Worm (Caenorhabditis elegans) whole organism, young adult: ENCODE measurements around the gene F08A7.1.

Experiments
- B0035.1 ChIP-seq: sonication (generic microtip); optimal IDR thresholded peaks from 2 replicates; lab custom pipeline; 2016; ENCODE audit warnings: missing genetic modification characterization, mild to moderate bottlenecking, missing compliant biosample characterization, missing genotype, missing genetic modification reagents
- B0261.1 ChIP-seq: sonication (generic microtip); optimal IDR thresholded peaks from 2 replicates; lab custom pipeline; 2016; ENCODE audit warnings: mild to moderate bottlenecking, missing genetic modification characterization, moderate library complexity, missing compliant biosample characterization
- D2030.7 ChIP-seq: fragments of 200-800 bp; sonication (Bioruptor generic); IDR thresholded peaks from 2 replicates; pipeline ENCODE4 v1.3.6; 2022; ENCODE audit warnings: missing genetic modification reagents, missing genetic modification characterization, missing compliant biosample characterization
- F37B4.10 ChIP-seq: fragments of 200-800 bp; sonication (Bioruptor generic); IDR thresholded peaks from 2 replicates; pipeline ENCODE4 v1.3.6; 2022; ENCODE audit warnings: missing genetic modification characterization, missing compliant biosample characterization
- F55B11.4 ChIP-seq: sonication (generic microtip); optimal IDR thresholded peaks from 2 replicates; lab custom pipeline; 2016; ENCODE audit warnings: missing compliant biosample characterization, missing genetic modification characterization, borderline replicate concordance; ENCODE audit not compliant: insufficient read depth
- K11D2.4 ChIP-seq: fragments of 200-800 bp; sonication (Bioruptor generic); IDR thresholded peaks from 2 replicates; pipeline ENCODE4 v1.3.6; 2022; ENCODE audit warnings: missing genetic modification reagents, missing genetic modification characterization, missing compliant biosample characterization
- T26A5.8 ChIP-seq: sonication (generic microtip); optimal IDR thresholded peaks from 2 replicates; lab custom pipeline; 2016; ENCODE audit warnings: missing genetic modification characterization, missing compliant biosample characterization
- Y67H2A.10 ChIP-seq: fragments of 200-800 bp; sonication (Bioruptor generic); conservative IDR thresholded peaks from 2 replicates; pipeline ENCODE4 v1.3.6; 2022; ENCODE audit warnings: missing genetic modification reagents, missing genetic modification characterization, missing compliant biosample characterization
- akir-1 ChIP-seq: fragments of 200-800 bp; sonication (Bioruptor generic); optimal IDR thresholded peaks from 2 replicates; lab custom pipeline; 2018; ENCODE audit warnings: mild to moderate bottlenecking, missing genetic modification characterization, moderate library complexity, missing compliant biosample characterization
- attf-3 ChIP-seq: fragments of 200-800 bp; sonication (Bioruptor generic); conservative IDR thresholded peaks from 2 replicates; pipeline ENCODE4 v1.3.6; 2022; ENCODE audit warnings: missing genetic modification reagents, missing genetic modification characterization, missing compliant biosample characterization
- attf-5 ChIP-seq: fragments of 200-800 bp; sonication (Bioruptor generic); optimal IDR thresholded peaks from 2 replicates; lab custom pipeline; 2018; ENCODE audit warnings: mild to moderate bottlenecking, missing genetic modification characterization, missing compliant biosample characterization
- attf-6 ChIP-seq: fragments of 200-800 bp; sonication (Bioruptor generic); IDR thresholded peaks from 2 replicates; pipeline ENCODE4 v1.3.6; 2022; ENCODE audit warnings: missing genetic modification reagents, missing genetic modification characterization, missing compliant biosample characterization
- cebp-2 ChIP-seq: fragments of 200-800 bp; sonication (Bioruptor generic); IDR thresholded peaks from 2 replicates; pipeline ENCODE4 v1.3.6; 2022; ENCODE audit warnings: missing genetic modification characterization, missing compliant biosample characterization
- ceh-40 ChIP-seq: fragments of 200-800 bp; sonication (Bioruptor generic); IDR thresholded peaks from 2 replicates; pipeline ENCODE4 v1.3.6; 2022; ENCODE audit warnings: missing genetic modification characterization, missing compliant biosample characterization
- egl-44 ChIP-seq: fragments of 200-800 bp; sonication (Bioruptor generic); IDR thresholded peaks from 2 replicates; pipeline ENCODE4 v1.3.6; 2022; ENCODE audit warnings: missing genetic modification reagents, missing genetic modification characterization, missing compliant biosample characterization
- egrh-3 ChIP-seq: fragments of 200-800 bp; sonication (Bioruptor generic); IDR thresholded peaks from 2 replicates; pipeline ENCODE4 v1.3.6; 2022; ENCODE audit warnings: missing genetic modification reagents, missing genetic modification characterization, missing compliant biosample characterization
- ets-4 ChIP-seq: fragments of 200-800 bp; sonication (Bioruptor generic); optimal IDR thresholded peaks from 2 replicates; lab custom pipeline; 2018; ENCODE audit warnings: mild to moderate bottlenecking, missing genetic modification characterization, missing compliant biosample characterization
- him-1 ChIP-seq: sonication (generic microtip); optimal IDR thresholded peaks from 2 replicates; lab custom pipeline; 2016; ENCODE audit warnings: missing genotype, missing genetic modification reagents, missing genetic modification characterization, missing compliant biosample characterization
- hlh-12 ChIP-seq: sonication (generic microtip); optimal IDR thresholded peaks from 2 replicates; lab custom pipeline; 2016; ENCODE audit warnings: missing genetic modification characterization, missing compliant biosample characterization
- hlh-26 ChIP-seq: fragments of 200-800 bp; sonication (Bioruptor generic); conservative IDR thresholded peaks from 2 replicates; pipeline ENCODE4 v1.3.6; 2022; ENCODE audit warnings: missing genetic modification reagents, missing genetic modification characterization, missing compliant biosample characterization
- hmg-1.2 ChIP-seq: fragments of 200-800 bp; sonication (Bioruptor generic); IDR thresholded peaks from 2 replicates; pipeline ENCODE4 v1.3.6; 2022; ENCODE audit warnings: missing genetic modification reagents, missing genetic modification characterization, missing compliant biosample characterization
- lin-35 ChIP-seq, 3 experiments: fragments of 150-350 bp in 2 of 3; sonication (generic microtip) in 1 of 3; optimal IDR thresholded peaks; 2 replicates each; lab custom pipeline; 2014 to 2018; ENCODE audit warnings: missing biosample characterization in 3 of 3, missing genetic modification characterization in 3 of 3, missing genetic modification reagents in 3 of 3
- lin-54 ChIP-seq: fragments of 200-800 bp; sonication (Bioruptor generic); optimal IDR thresholded peaks from 2 replicates; lab custom pipeline; 2018; ENCODE audit warnings: mild to moderate bottlenecking, missing genetic modification characterization, missing compliant biosample characterization
- lir-1 ChIP-seq: fragments of 200-800 bp; sonication (Bioruptor generic); conservative IDR thresholded peaks from 2 replicates; pipeline ENCODE4 v1.3.6; 2022; ENCODE audit warnings: missing genetic modification reagents, missing genetic modification characterization, missing compliant biosample characterization
- madf-10 ChIP-seq: sonication (generic microtip); optimal IDR thresholded peaks from 2 replicates; lab custom pipeline; 2016; ENCODE audit warnings: mild to moderate bottlenecking, missing genetic modification characterization, missing compliant biosample characterization
- mel-28 ChIP-seq: sonication (generic microtip); optimal IDR thresholded peaks from 2 replicates; lab custom pipeline; 2016; ENCODE audit warnings: borderline replicate concordance, mild to moderate bottlenecking, missing genetic modification characterization, missing compliant biosample characterization
- nfya-2 ChIP-seq: fragments of 200-800 bp; sonication (Bioruptor generic); IDR thresholded peaks from 2 replicates; pipeline ENCODE4 v1.3.6; 2022; ENCODE audit warnings: missing genetic modification reagents, missing genetic modification characterization, missing compliant biosample characterization
- nfyb-1 ChIP-seq: fragments of 200-800 bp; sonication (Bioruptor generic); IDR thresholded peaks from 2 replicates; pipeline ENCODE4 v1.3.6; 2022; ENCODE audit warnings: missing genetic modification reagents, missing genetic modification characterization, missing compliant biosample characterization
- nhr-80 ChIP-seq: sonication (generic microtip); optimal IDR thresholded peaks from 2 replicates; lab custom pipeline; 2016; ENCODE audit warnings: missing genetic modification characterization, missing compliant biosample characterization
- pbrm-1 ChIP-seq: fragments of 200-800 bp; sonication (Bioruptor generic); IDR thresholded peaks from 2 replicates; pipeline ENCODE4 v1.3.6; 2022; ENCODE audit warnings: missing genetic modification reagents, missing genetic modification characterization, missing compliant biosample characterization
- rcor-1 ChIP-seq: fragments of 200-800 bp; sonication (Bioruptor generic); IDR thresholded peaks from 2 replicates; pipeline ENCODE4 v1.3.6; 2022; ENCODE audit warnings: missing genetic modification reagents, missing genetic modification characterization, missing compliant biosample characterization
- rpc-1 ChIP-seq, 2 experiments: fragments of 150-350 bp in 1 of 2; sonication (generic microtip) in 1 of 2; optimal IDR thresholded peaks; 2 replicates each; lab custom pipeline; 2014 to 2018; ENCODE audit warnings: missing biosample characterization in 1 of 2, missing genetic modification characterization in 1 of 2, missing genetic modification reagents in 1 of 2, missing genotype in 1 of 2
- sdz-38 ChIP-seq: sonication (generic microtip); optimal IDR thresholded peaks from 2 replicates; lab custom pipeline; 2016; ENCODE audit warnings: missing genotype, missing genetic modification characterization, missing compliant biosample characterization
- snpc-1.3 ChIP-seq: sonication (generic microtip); optimal IDR thresholded peaks from 2 replicates; lab custom pipeline; 2017; ENCODE audit warnings: missing genetic modification characterization, mild to moderate bottlenecking, missing compliant biosample characterization, antibody characterized with exemption, moderate library complexity, missing genotype, missing genetic modification reagents; ENCODE audit not compliant: insufficient read depth
- tbx-9 ChIP-seq: sonication (generic microtip); optimal IDR thresholded peaks from 2 replicates; lab custom pipeline; 2016; ENCODE audit warnings: borderline replicate concordance, missing genetic modification characterization, inconsistent platforms, missing compliant biosample characterization
- unc-130 ChIP-seq: sonication (generic microtip); optimal IDR thresholded peaks from 2 replicates; lab custom pipeline; 2016; ENCODE audit warnings: missing genetic modification reagents, missing genetic modification characterization, missing compliant biosample characterization
- xnd-1 ChIP-seq: sonication (generic microtip); optimal IDR thresholded peaks from 2 replicates; lab custom pipeline; 2016; ENCODE audit warnings: missing genotype, missing genetic modification reagents, missing genetic modification characterization, missing compliant biosample characterization
- ztf-18 ChIP-seq: sonication (generic microtip); optimal IDR thresholded peaks from 2 replicates; lab custom pipeline; 2016; ENCODE audit warnings: missing genotype, mild to moderate bottlenecking, missing genetic modification characterization, missing compliant biosample characterization

The F08A7.1 gene

ce11 chrIV:17426970-17427369 is 13.4 kb upstream of the F08A7.1 start:
- TF ChIP-seq tbx-9 (tag; lab: Kevin White, UChicago) (no peak), attf-3 (GFP tag; lab: Robert Waterston, UW) (no peak), unc-130 (GFP tag; lab: Kevin White, UChicago) (no peak), F55B11.4 (no peak), lir-1 (no peak), F37B4.10 (GFP tag; lab: Robert Waterston, UW) (no peak)

- TF ChIP-seq him-1 (no peak), attf-6 (GFP tag; lab: Robert Waterston, UW) (no peak), lin-54 (GFP tag; lab: Kevin White, UChicago) (no peak)
- TF ChIP-seq, all 124 proteins: peak for 0
These were observed 13.0 kb upstream of the F08A7.1 start, which contains the start of gene C06A12.3 for ce11 chrIV:17427423-17427822. TSS of gene C06A12.3 (plus strand) at chrIV:17427723.

ce11 chrIV:17431287-17431686 is 9.1 kb upstream of the F08A7.1 start, which contains the start of gene lact-6:
TSS of gene lact-6 (minus strand) at chrIV:17431387.
- no peak for TF ChIP-seq pbrm-1 (GFP tag; lab: Robert Waterston, UW)
- no peak for TF ChIP-seq T26A5.8 (tag; lab: Kevin White, UChicago)
- TF ChIP-seq rpc-1 (optimal IDR thresholded peaks at IDR 0.05; lab: Kevin White, UChicago): no peak
- TF ChIP-seq rpc-1 (tag; optimal IDR thresholded peaks at IDR 0.05; lab: Kevin White, UChicago): no peak
- no peak for TF ChIP-seq D2030.7 (GFP tag; lab: Robert Waterston, UW)
- no peak for TF ChIP-seq egl-44
- TF ChIP-seq madf-10 (tag; lab: Kevin White, UChicago): no peak
- no peak for TF ChIP-seq K11D2.4 (GFP tag; lab: Robert Waterston, UW)
- TF ChIP-seq B0261.1 (tag; lab: Kevin White, UChicago): no peak
- no peak for TF ChIP-seq cebp-2 (GFP tag; lab: Robert Waterston, UW)

ce11 chrIV:17432223-17432826 is 8.1 kb upstream of the F08A7.1 start:
- TF ChIP-seq nhr-80 (peak; percentile 56), mel-28 (tag; lab: Kevin White, UChicago) (no peak), hlh-26 (GFP tag; lab: Robert Waterston, UW) (no peak), egrh-3 (GFP tag; lab: Robert Waterston, UW) (no peak), attf-5 (no peak), hlh-12 (tag; lab: Kevin White, UChicago) (no peak), akir-1 (GFP tag; lab: Kevin White, UChicago) (no peak), ceh-40 (GFP tag; lab: Robert Waterston, UW) (no peak)

- TF ChIP-seq nfyb-1: no peak
- TF ChIP-seq ztf-18 (tag; lab: Kevin White, UChicago): no peak
- no peak for TF ChIP-seq B0035.1 (tag; lab: Kevin White, UChicago)
- no peak for TF ChIP-seq sdz-38 (tag; lab: Kevin White, UChicago)
- no peak for TF ChIP-seq ets-4 (GFP tag; lab: Kevin White, UChicago)
- no peak for TF ChIP-seq Y67H2A.10
- no peak for TF ChIP-seq attf-5
- no peak for TF ChIP-seq him-1
- no peak for TF ChIP-seq nfya-2 (GFP tag; lab: Robert Waterston, UW)
- no peak for TF ChIP-seq snpc-1.3 (tag; lab: Kevin White, UChicago)
- no peak for TF ChIP-seq rcor-1 (GFP tag; lab: Robert Waterston, UW)
- no peak for TF ChIP-seq lin-35 (GFP tag; optimal IDR thresholded peaks at IDR 0.05; lab: Kevin White, UChicago)
- TF ChIP-seq xnd-1: no peak
- no peak for TF ChIP-seq hmg-1.2 (GFP tag; lab: Robert Waterston, UW)
- TF ChIP-seq tbx-9 (tag; lab: Kevin White, UChicago): no peak
These were observed 5.2 kb upstream of the F08A7.1 start for ce11 chrIV:17435228-17435627.
